Fruit fly (Drosophila melanogaster) whole organism, embryonic: ENCODE measurements around the gene Ca-Ma2d.

Experiments used
- Adf1 ChIP-seq: fragments of 200-800 bp; sonication (Bioruptor generic); IDR thresholded peaks from 2 replicates; pipeline ENCODE4 v1.3.6; 2022; ENCODE audit warnings: missing biosample characterization, missing genetic modification characterization
- Bdp1 ChIP-seq: fragments of 200-800 bp; sonication (Bioruptor generic); optimal IDR thresholded peaks from 3 replicates; lab custom pipeline; 2016; ENCODE audit warnings: missing biosample characterization, missing genetic modification characterization
- CG11085 ChIP-seq: fragments of 200-800 bp; sonication (Bioruptor generic); IDR thresholded peaks from 2 replicates; pipeline ENCODE4 v1.3.6; 2022; ENCODE audit warnings: missing biosample characterization, missing genetic modification characterization
- CG11093 ChIP-seq: fragments of 200-800 bp; sonication (Bioruptor generic); IDR thresholded peaks from 3 replicates; pipeline ENCODE4 v1.3.6; 2022; ENCODE audit warnings: missing biosample characterization, missing genetic modification characterization
- CG13287 ChIP-seq: fragments of 200-800 bp; sonication (Bioruptor generic); IDR thresholded peaks from 2 replicates; pipeline ENCODE4 v1.3.6; 2022; ENCODE audit warnings: missing biosample characterization, missing genetic modification characterization; ENCODE audit not compliant: partially characterized antibody
- CG14860 ChIP-seq: fragments of 200-800 bp; sonication (Bioruptor generic); IDR thresholded peaks from 3 replicates; pipeline ENCODE4 v1.3.6; 2022; ENCODE audit warnings: missing biosample characterization, missing genetic modification characterization; ENCODE audit not compliant: partially characterized antibody
- CG15011 ChIP-seq: fragments of 200-800 bp; sonication (Bioruptor generic); optimal IDR thresholded peaks from 3 replicates; lab custom pipeline; 2018; ENCODE audit warnings: missing biosample characterization, mild to moderate bottlenecking, missing genetic modification characterization
- CG15696 ChIP-seq: fragments of 200-800 bp; sonication (Bioruptor generic); optimal IDR thresholded peaks from 2 replicates; lab custom pipeline; 2019; ENCODE audit warnings: missing biosample characterization, mild to moderate bottlenecking, missing genetic modification characterization, moderate library complexity
- CG2199 ChIP-seq: fragments of 200-800 bp; sonication (Bioruptor generic); IDR thresholded peaks from 3 replicates; pipeline ENCODE4 v1.3.6; 2022; ENCODE audit warnings: missing biosample characterization, missing genetic modification characterization
- CG3163 ChIP-seq: fragments of 200-800 bp; sonication (Bioruptor generic); optimal IDR thresholded peaks from 3 replicates; lab custom pipeline; 2016; ENCODE audit warnings: missing biosample characterization, missing genetic modification characterization
- CG34422 ChIP-seq: fragments of 200-800 bp; sonication (Bioruptor generic); IDR thresholded peaks from 3 replicates; pipeline ENCODE4 v1.3.6; 2022; ENCODE audit warnings: missing biosample characterization, missing genetic modification characterization
- CG3847 ChIP-seq: fragments of 200-800 bp; sonication (Bioruptor generic); IDR thresholded peaks from 2 replicates; pipeline ENCODE4 v1.3.6; 2022; ENCODE audit warnings: missing biosample characterization, missing genetic modification characterization
- CG4282 ChIP-seq: fragments of 200-800 bp; sonication (Bioruptor generic); optimal IDR thresholded peaks from 2 replicates; lab custom pipeline; 2016; ENCODE audit warnings: missing biosample characterization, missing genetic modification characterization
- CG43689 ChIP-seq: fragments of 200-800 bp; sonication (Bioruptor generic); IDR thresholded peaks from 2 replicates; pipeline ENCODE4 v1.3.6; 2022; ENCODE audit warnings: missing biosample characterization, missing genetic modification characterization
- CG4820 ChIP-seq: fragments of 200-800 bp; sonication (Bioruptor generic); optimal IDR thresholded peaks from 3 replicates; lab custom pipeline; 2016; ENCODE audit warnings: missing biosample characterization, missing genetic modification characterization
- CG6765 ChIP-seq: fragments of 200-800 bp; sonication (Bioruptor generic); optimal IDR thresholded peaks from 3 replicates; lab custom pipeline; 2017; ENCODE audit warnings: missing biosample characterization, mild to moderate bottlenecking, missing genetic modification characterization
- CG6854 ChIP-seq: fragments of 200-800 bp; sonication (Bioruptor generic); optimal IDR thresholded peaks from 3 replicates; lab custom pipeline; 2017; ENCODE audit warnings: missing biosample characterization, mild to moderate bottlenecking, missing genetic modification characterization
- CG9727 ChIP-seq: fragments of 200-800 bp; sonication (Bioruptor generic); optimal IDR thresholded peaks from 3 replicates; lab custom pipeline; 2017; ENCODE audit warnings: missing biosample characterization, mild to moderate bottlenecking, missing genetic modification characterization
- D19B ChIP-seq: fragments of 200-800 bp; sonication (Bioruptor generic); optimal IDR thresholded peaks from 2 replicates; lab custom pipeline; 2017; ENCODE audit warnings: missing biosample characterization, mild to moderate bottlenecking, missing genetic modification characterization
- Dp ChIP-seq: fragments of 200-800 bp; sonication (Bioruptor generic); optimal IDR thresholded peaks from 2 replicates; lab custom pipeline; 2018; ENCODE audit warnings: missing biosample characterization, mild to moderate bottlenecking, missing genetic modification characterization, moderate library complexity
- Hand ChIP-seq: fragments of 200-800 bp; sonication (Bioruptor generic); optimal IDR thresholded peaks from 2 replicates; lab custom pipeline; 2017; ENCODE audit warnings: mild to moderate bottlenecking, missing biosample characterization, missing genetic modification reagents, missing genetic modification characterization
- Hmx ChIP-seq: fragments of 200-800 bp; sonication (Bioruptor generic); optimal IDR thresholded peaks from 2 replicates; lab custom pipeline; 2016; ENCODE audit warnings: missing biosample characterization, missing genetic modification characterization
- Hr39 ChIP-seq: fragments of >200 bp; optimal IDR thresholded peaks from 2 replicates; lab custom pipeline; 2017
- Kr ChIP-seq: fragments of 200-800 bp; sonication (Bioruptor generic); optimal IDR thresholded peaks from 2 replicates; lab custom pipeline; 2017; ENCODE audit warnings: missing biosample characterization, mild to moderate bottlenecking, missing genetic modification characterization
- Lpt ChIP-seq: fragments of >200 bp; optimal IDR thresholded peaks from 2 replicates; lab custom pipeline; 2018; ENCODE audit warnings: missing biosample characterization, missing genetic modification characterization
- NK7.1 ChIP-seq: fragments of 200-800 bp; sonication (Bioruptor generic); optimal IDR thresholded peaks from 3 replicates; lab custom pipeline; 2016; ENCODE audit warnings: missing biosample characterization, missing genetic modification characterization
- Nf-YA ChIP-seq: fragments of 200-800 bp; sonication (Bioruptor generic); IDR thresholded peaks from 2 replicates; pipeline ENCODE4 v1.3.6; 2022; ENCODE audit warnings: missing biosample characterization, missing genetic modification characterization
- Ravus ChIP-seq: fragments of 200-800 bp; sonication (Bioruptor generic); IDR thresholded peaks from 2 replicates; pipeline ENCODE4 v1.3.6; 2022; ENCODE audit warnings: missing biosample characterization, missing genetic modification characterization
- Stat92E ChIP-seq, 3 experiments: fragments of >200 bp in 2 of 3; fragments of 200-800 bp in 1 of 3; sonication (Bioruptor generic) in 1 of 3; optimal IDR thresholded peaks; 2 replicates each; lab custom pipeline; 2017 to 2019; ENCODE audit warnings: missing biosample characterization in 3 of 3, missing genetic modification characterization in 3 of 3, mild to moderate bottlenecking in 1 of 3, moderate library complexity in 1 of 3
- YL-1 ChIP-seq: fragments of 200-800 bp; sonication (Bioruptor generic); optimal IDR thresholded peaks from 3 replicates; lab custom pipeline; 2017; ENCODE audit warnings: missing biosample characterization, mild to moderate bottlenecking, missing genetic modification characterization
- caup ChIP-seq: fragments of 200-800 bp; sonication (Bioruptor generic); optimal IDR thresholded peaks from 3 replicates; lab custom pipeline; 2017; ENCODE audit warnings: missing biosample characterization, mild to moderate bottlenecking, missing genetic modification characterization, moderate library complexity; ENCODE audit not compliant: severe bottlenecking
- dm ChIP-seq: fragments of 200-800 bp; sonication (Bioruptor generic); optimal IDR thresholded peaks from 3 replicates; lab custom pipeline; 2016; ENCODE audit warnings: missing biosample characterization, missing genetic modification characterization
- dmrt11E ChIP-seq: fragments of 200-800 bp; sonication (Bioruptor generic); optimal IDR thresholded peaks from 3 replicates; lab custom pipeline; 2018; ENCODE audit warnings: missing biosample characterization, mild to moderate bottlenecking, missing genetic modification characterization, moderate library complexity
- gce ChIP-seq: fragments of 200-800 bp; sonication (Bioruptor generic); IDR thresholded peaks from 3 replicates; pipeline ENCODE4 v1.3.6; 2022; ENCODE audit warnings: missing biosample characterization, missing genetic modification characterization
- kah ChIP-seq: fragments of 200-800 bp; sonication (Bioruptor generic); optimal IDR thresholded peaks from 2 replicates; lab custom pipeline; 2018; ENCODE audit warnings: missing biosample characterization, mild to moderate bottlenecking, missing genetic modification characterization
- ken ChIP-seq: fragments of 200-800 bp; sonication (Bioruptor generic); IDR thresholded peaks from 3 replicates; pipeline ENCODE4 v1.3.6; 2022; ENCODE audit warnings: missing biosample characterization, missing genetic modification characterization
- peb ChIP-seq: fragments of 200-800 bp; sonication (Bioruptor generic); IDR thresholded peaks from 2 replicates; pipeline ENCODE4 v1.3.6; 2022; ENCODE audit warnings: missing biosample characterization, missing genetic modification characterization
- pho ChIP-seq: fragments of 200-800 bp; sonication (Bioruptor generic); optimal IDR thresholded peaks from 2 replicates; lab custom pipeline; 2016; ENCODE audit warnings: missing biosample characterization, missing genetic modification characterization
- phol ChIP-seq: fragments of 200-800 bp; sonication (Bioruptor generic); optimal IDR thresholded peaks from 3 replicates; lab custom pipeline; 2018; ENCODE audit warnings: missing biosample characterization, mild to moderate bottlenecking, missing genetic modification characterization, moderate library complexity
- pita ChIP-seq: fragments of 200-800 bp; sonication (Bioruptor generic); optimal IDR thresholded peaks from 2 replicates; lab custom pipeline; 2017; ENCODE audit warnings: missing biosample characterization, mild to moderate bottlenecking, missing genetic modification characterization
- pros ChIP-seq: fragments of 200-800 bp; sonication (Bioruptor generic); optimal IDR thresholded peaks from 3 replicates; lab custom pipeline; 2019; ENCODE audit warnings: missing biosample characterization, mild to moderate bottlenecking, missing genetic modification characterization, moderate library complexity
- pum ChIP-seq: fragments of 200-800 bp; sonication (Bioruptor generic); optimal IDR thresholded peaks from 2 replicates; lab custom pipeline; 2016; ENCODE audit warnings: missing biosample characterization, missing genetic modification characterization
- repo ChIP-seq: fragments of 200-800 bp; sonication (Bioruptor generic); optimal IDR thresholded peaks from 2 replicates; lab custom pipeline; 2016; ENCODE audit warnings: missing biosample characterization, missing genetic modification characterization
- scrt ChIP-seq: fragments of 200-800 bp; sonication (Bioruptor generic); optimal IDR thresholded peaks from 2 replicates; lab custom pipeline; 2018; ENCODE audit warnings: missing biosample characterization, mild to moderate bottlenecking, missing genetic modification characterization, moderate library complexity
- sima ChIP-seq: fragments of 200-800 bp; sonication (Bioruptor generic); optimal IDR thresholded peaks from 2 replicates; lab custom pipeline; 2016; ENCODE audit warnings: missing biosample characterization, missing genetic modification characterization
- so ChIP-seq: fragments of 200-800 bp; sonication (Bioruptor generic); IDR thresholded peaks from 3 replicates; pipeline ENCODE4 v1.3.6; 2022; ENCODE audit warnings: missing biosample characterization, missing genetic modification characterization
- sug ChIP-seq: fragments of 200-800 bp; optimal IDR thresholded peaks from 2 replicates; lab custom pipeline; 2019; ENCODE audit warnings: missing biosample characterization, mild to moderate bottlenecking, missing genetic modification characterization, moderate library complexity
- tna ChIP-seq: fragments of 200-800 bp; sonication (Bioruptor generic); IDR thresholded peaks from 2 replicates; pipeline ENCODE4 v1.3.6; 2022; ENCODE audit warnings: missing biosample characterization, missing genetic modification characterization; ENCODE audit not compliant: partially characterized antibody
- toy ChIP-seq: fragments of 200-800 bp; sonication (Bioruptor generic); IDR thresholded peaks from 2 replicates; pipeline ENCODE4 v1.3.6; 2022; ENCODE audit warnings: missing biosample characterization, missing genetic modification characterization
- twi ChIP-seq: fragments of 200-800 bp; optimal IDR thresholded peaks from 2 replicates; lab custom pipeline; 2019; ENCODE audit warnings: missing biosample characterization, mild to moderate bottlenecking, missing genetic modification characterization, moderate library complexity
- zf30C ChIP-seq: fragments of 200-800 bp; sonication (Bioruptor generic); optimal IDR thresholded peaks from 3 replicates; lab custom pipeline; 2018; ENCODE audit warnings: missing biosample characterization, mild to moderate bottlenecking, missing genetic modification characterization

Gene Ca-Ma2d

dm6 chr2L:16285692-16286359 is 54.6 kb downstream of the Ca-Ma2d start (continued):
- no peak for TF ChIP-seq CG34422 (GFP tag; lab: Robert Waterston, UW)
- TF ChIP-seq pros (GFP tag; lab: Kevin White, UChicago), result no peak
- TF ChIP-seq tna, result no peak
- peak; percentile 15 for TF ChIP-seq CG6765 (GFP tag; lab: Kevin White, UChicago)
- TF ChIP-seq CG4820 (GFP tag; lab: Kevin White, UChicago), result peak; percentile 85
- TF ChIP-seq CG6854 (GFP tag; lab: Kevin White, UChicago), result peak; percentile 84
- TF ChIP-seq Hmx (GFP tag; lab: Kevin White, UChicago), result peak; percentile 22
- no peak for TF ChIP-seq CG43689 (GFP tag; lab: Robert Waterston, UW)
- peak; percentile 85 for TF ChIP-seq pho (GFP tag; lab: Kevin White, UChicago)
- no peak for TF ChIP-seq Dp (GFP tag; lab: Kevin White, UChicago)
- no peak for TF ChIP-seq CG2199
- TF ChIP-seq sima (GFP tag; lab: Kevin White, UChicago), result peak; percentile 60
- TF ChIP-seq Nf-YA (GFP tag; lab: Robert Waterston, UW), result no peak
- TF ChIP-seq NK7.1 (GFP tag; lab: Kevin White, UChicago), result peak; percentile 50
- peak; percentile 67 for TF ChIP-seq dm
- TF ChIP-seq twi (tag; lab: Kevin White, UChicago), result no peak
- TF ChIP-seq CG3163 (GFP tag; lab: Kevin White, UChicago), result peak; percentile 68
- TF ChIP-seq so, result no peak
- no peak for TF ChIP-seq CG13287 (GFP tag; lab: Robert Waterston, UW)
- TF ChIP-seq scrt (GFP tag; lab: Kevin White, UChicago), result peak; percentile 80
- peak; percentile 56 for TF ChIP-seq sug (tag; lab: Kevin White, UChicago)
- no peak for TF ChIP-seq peb
- peak; percentile 79 for TF ChIP-seq pum (GFP tag; lab: Kevin White, UChicago)
- no peak for TF ChIP-seq Ravus (GFP tag; lab: Robert Waterston, UW)
- peak; percentile 92 for TF ChIP-seq phol (tag; lab: Kevin White, UChicago)
- no peak for TF ChIP-seq CG14860
- TF ChIP-seq YL-1 (GFP tag; lab: Kevin White, UChicago), result no peak
- TF ChIP-seq Kr (GFP tag; lab: Kevin White, UChicago), result peak; percentile 15
- no peak for TF ChIP-seq toy (GFP tag; lab: Robert Waterston, UW)
- TF ChIP-seq caup (GFP tag; lab: Kevin White, UChicago), result peak; percentile 82
- peak; percentile 68 for TF ChIP-seq kah
- TF ChIP-seq Bdp1, result peak; percentile 76
- peak; percentile 80 for TF ChIP-seq CG15696 (tag; lab: Kevin White, UChicago)
- no peak for TF ChIP-seq CG11085 (GFP tag; lab: Robert Waterston, UW)
- peak; percentile 75 for TF ChIP-seq D19B (GFP tag; lab: Kevin White, UChicago)
- no peak for TF ChIP-seq gce (GFP tag; lab: Robert Waterston, UW)
- no peak for TF ChIP-seq Hr39
- TF ChIP-seq ken (GFP tag; lab: Robert Waterston, UW), result no peak
- TF ChIP-seq Stat92E (GFP tag; optimal IDR thresholded peaks at IDR 0.05; lab: Kevin White, UChicago), result no peak
- peak; percentile 76 for TF ChIP-seq Hand (GFP tag; lab: Kevin White, UChicago)
- TF ChIP-seq Adf1 (GFP tag; lab: Robert Waterston, UW), result no peak
- peak; percentile 84 for TF ChIP-seq zf30C (GFP tag; lab: Kevin White, UChicago)
- TF ChIP-seq CG15011 (GFP tag; lab: Kevin White, UChicago), result peak; percentile 77
- TF ChIP-seq pita, result no peak
- peak; percentile 90 for TF ChIP-seq dmrt11E (tag; lab: Kevin White, UChicago)
- TF ChIP-seq repo (GFP tag; lab: Kevin White, UChicago), result peak; percentile 67
- TF ChIP-seq CG3847 (GFP tag; lab: Robert Waterston, UW), result no peak
- peak; percentile 78 for TF ChIP-seq CG4282 (GFP tag; lab: Kevin White, UChicago)
- TF ChIP-seq CG11093 (GFP tag; lab: Robert Waterston, UW), result peak; percentile 80
- no peak for TF ChIP-seq Lpt (GFP tag; lab: Kevin White, UChicago)
- TF ChIP-seq CG9727 (GFP tag; lab: Kevin White, UChicago), result peak; percentile 77
